Worm (Caenorhabditis elegans): Measurements from ENCODE around the gene atg-10.

- TF ChIP-seq hlh-17 (GFP tag; optimal IDR thresholded peaks at IDR 0.05; ENCODE audit: borderline replicate concordance) (no peak), ceh-90 (tag; optimal IDR thresholded peaks at IDR 0.05) (no peak), unc-130 (tag; optimal IDR thresholded peaks at IDR 0.05) (no peak), lin-39 (tag; optimal IDR thresholded peaks at IDR 0.05) (no peak), nhr-237 (tag; optimal IDR thresholded peaks at IDR 0.05) (no peak), ceh-82 (tag; optimal IDR thresholded peaks at IDR 0.05) (no peak), rnt-1 (tag; optimal IDR thresholded peaks at IDR 0.05) (no peak), isw-1 (GFP tag; IDR thresholded peaks at IDR 0.05) (no peak), unc-62 (GFP tag; optimal IDR thresholded peaks at IDR 0.05) (no peak), ztf-4 (tag; optimal IDR thresholded peaks at IDR 0.05) (no peak), nhr-77 (tag; optimal IDR thresholded peaks at IDR 0.05) (no peak), lin-13 (GFP tag; optimal IDR thresholded peaks at IDR 0.05) (no peak), ces-1 (GFP tag; optimal IDR thresholded peaks at IDR 0.05) (no peak)
Observed at ce11 chrII:8610585-8610984, 48.4 kb upstream of the atg-10 start.

Measured in whole organism, L1 larva.